Fruit fly (Drosophila melanogaster) whole organism, embryonic: ENCODE results near the gene CG31661.
A peak's percentile ranks its signal among the peaks of the same experiment; 100 is the strongest.

Source experiments
- Asciz ChIP-seq: fragments of 200-800 bp; sonication (Bioruptor generic); optimal IDR thresholded peaks from 2 replicates; lab custom pipeline; 2017; ENCODE audit warnings: missing biosample characterization, mild to moderate bottlenecking, missing genetic modification characterization, missing genetic modification reagents
- BtbVII ChIP-seq: fragments of 200-800 bp; sonication (Bioruptor generic); optimal IDR thresholded peaks from 3 replicates; lab custom pipeline; 2017; ENCODE audit warnings: missing biosample characterization, mild to moderate bottlenecking, missing genetic modification characterization
- C15 ChIP-seq: fragments of 200-800 bp; sonication (Bioruptor generic); IDR thresholded peaks from 3 replicates; pipeline ENCODE4 v1.3.6; 2022; ENCODE audit warnings: missing biosample characterization, missing genetic modification characterization
- CG10267 ChIP-seq: fragments of 200-800 bp; sonication (Bioruptor generic); optimal IDR thresholded peaks from 2 replicates; lab custom pipeline; 2018; ENCODE audit warnings: missing biosample characterization, mild to moderate bottlenecking, missing genetic modification characterization, moderate library complexity
- CG11695 ChIP-seq: fragments of 200-800 bp; sonication (Bioruptor generic); IDR thresholded peaks from 3 replicates; pipeline ENCODE4 v1.3.6; 2022; ENCODE audit warnings: missing biosample characterization, missing genetic modification characterization
- CG12104 ChIP-seq: fragments of 200-800 bp; sonication (Bioruptor generic); optimal IDR thresholded peaks from 3 replicates; lab custom pipeline; 2016; ENCODE audit warnings: missing biosample characterization, missing genetic modification characterization
- CG12236 ChIP-seq: fragments of 200-800 bp; sonication (Bioruptor generic); optimal IDR thresholded peaks from 2 replicates; lab custom pipeline; 2016; ENCODE audit warnings: missing biosample characterization, missing genetic modification characterization
- CG12942 ChIP-seq: fragments of 200-800 bp; sonication (Bioruptor generic); optimal IDR thresholded peaks from 3 replicates; lab custom pipeline; 2016; ENCODE audit warnings: missing biosample characterization, missing genetic modification characterization
- CG13123 ChIP-seq: fragments of 200-800 bp; sonication (Bioruptor generic); optimal IDR thresholded peaks from 2 replicates; lab custom pipeline; 2016; ENCODE audit warnings: missing biosample characterization, missing genetic modification characterization
- CG13775 ChIP-seq: fragments of 200-800 bp; sonication (Bioruptor generic); optimal IDR thresholded peaks from 3 replicates; lab custom pipeline; 2017; ENCODE audit warnings: missing biosample characterization, mild to moderate bottlenecking, missing genetic modification characterization
- CG14014 ChIP-seq: fragments of 200-800 bp; sonication (Bioruptor generic); IDR thresholded peaks from 2 replicates; pipeline ENCODE4 v1.3.6; 2022; ENCODE audit warnings: missing biosample characterization, missing genetic modification characterization
- CG15514 ChIP-seq: fragments of 200-800 bp; sonication (Bioruptor generic); optimal IDR thresholded peaks from 3 replicates; lab custom pipeline; 2017; ENCODE audit warnings: missing biosample characterization, missing genetic modification characterization, mild to moderate bottlenecking, moderate library complexity, missing genetic modification reagents
- CG17361 ChIP-seq: fragments of 200-800 bp; sonication (Bioruptor generic); IDR thresholded peaks from 3 replicates; pipeline ENCODE4 v1.3.6; 2022; ENCODE audit warnings: missing biosample characterization, missing genetic modification characterization
- CG17568 ChIP-seq: fragments of 200-800 bp; sonication (Bioruptor generic); optimal IDR thresholded peaks from 2 replicates; lab custom pipeline; 2018; ENCODE audit warnings: missing biosample characterization, mild to moderate bottlenecking, missing genetic modification characterization, moderate library complexity
- CG18599 ChIP-seq: fragments of 200-800 bp; sonication (Bioruptor generic); optimal IDR thresholded peaks from 3 replicates; lab custom pipeline; 2017; ENCODE audit warnings: missing biosample characterization, missing genetic modification characterization, mild to moderate bottlenecking, moderate library complexity, missing genetic modification reagents
- CG18764 ChIP-seq: fragments of 200-800 bp; sonication (Bioruptor generic); optimal IDR thresholded peaks from 3 replicates; lab custom pipeline; 2016; ENCODE audit warnings: missing biosample characterization, missing genetic modification characterization
- CG31365 ChIP-seq: fragments of 200-800 bp; sonication (Bioruptor generic); optimal IDR thresholded peaks from 2 replicates; lab custom pipeline; 2018; ENCODE audit warnings: missing biosample characterization, mild to moderate bottlenecking, missing genetic modification characterization
- CG3163 ChIP-seq: fragments of 200-800 bp; sonication (Bioruptor generic); optimal IDR thresholded peaks from 3 replicates; lab custom pipeline; 2016; ENCODE audit warnings: missing biosample characterization, missing genetic modification characterization
- CG6683 ChIP-seq: fragments of 200-800 bp; sonication (Bioruptor generic); optimal IDR thresholded peaks from 2 replicates; lab custom pipeline; 2017; ENCODE audit warnings: missing biosample characterization, mild to moderate bottlenecking, missing genetic modification characterization, missing genetic modification reagents
- CG7556 ChIP-seq: fragments of 200-800 bp; sonication (Bioruptor generic); optimal IDR thresholded peaks from 2 replicates; lab custom pipeline; 2017; ENCODE audit warnings: missing biosample characterization, mild to moderate bottlenecking, missing genetic modification characterization
- CG8089 ChIP-seq: fragments of 200-800 bp; sonication (Bioruptor generic); optimal IDR thresholded peaks from 3 replicates; lab custom pipeline; 2016; ENCODE audit warnings: missing biosample characterization, missing genetic modification characterization
- CG8924 ChIP-seq: fragments of 200-800 bp; optimal IDR thresholded peaks from 3 replicates; lab custom pipeline; 2019; ENCODE audit warnings: missing biosample characterization, mild to moderate bottlenecking, missing genetic modification characterization, moderate library complexity
- CG9727 ChIP-seq: fragments of 200-800 bp; sonication (Bioruptor generic); optimal IDR thresholded peaks from 3 replicates; lab custom pipeline; 2017; ENCODE audit warnings: missing biosample characterization, mild to moderate bottlenecking, missing genetic modification characterization
- CG9817 ChIP-seq: fragments of 200-800 bp; sonication (Bioruptor generic); optimal IDR thresholded peaks from 2 replicates; lab custom pipeline; 2018; ENCODE audit warnings: missing biosample characterization, mild to moderate bottlenecking, missing genetic modification characterization, moderate library complexity
- CrebB ChIP-seq: fragments of 200-800 bp; sonication (Bioruptor generic); optimal IDR thresholded peaks from 3 replicates; lab custom pipeline; 2018; ENCODE audit warnings: missing biosample characterization, mild to moderate bottlenecking, missing genetic modification characterization
- D19B ChIP-seq: fragments of 200-800 bp; sonication (Bioruptor generic); optimal IDR thresholded peaks from 2 replicates; lab custom pipeline; 2017; ENCODE audit warnings: missing biosample characterization, mild to moderate bottlenecking, missing genetic modification characterization
- Dad ChIP-seq: fragments of 200-800 bp; sonication (Bioruptor generic); optimal IDR thresholded peaks from 3 replicates; lab custom pipeline; 2016; ENCODE audit warnings: missing biosample characterization, missing genetic modification characterization
- HLH3B ChIP-seq: fragments of 200-800 bp; sonication (Bioruptor generic); IDR thresholded peaks from 2 replicates; pipeline ENCODE4 v1.3.6; 2022; ENCODE audit warnings: missing biosample characterization, missing genetic modification characterization
- Hr3 ChIP-seq: fragments of 200-800 bp; sonication (Bioruptor generic); optimal IDR thresholded peaks from 3 replicates; lab custom pipeline; 2016; ENCODE audit warnings: missing biosample characterization, missing genetic modification characterization
- Hr39 ChIP-seq: fragments of >200 bp; optimal IDR thresholded peaks from 2 replicates; lab custom pipeline; 2017
- PHDP ChIP-seq: fragments of 200-800 bp; sonication (Bioruptor generic); optimal IDR thresholded peaks from 3 replicates; lab custom pipeline; 2018; ENCODE audit warnings: missing biosample characterization, mild to moderate bottlenecking, missing genetic modification characterization, moderate library complexity
- Vsx1 ChIP-seq: fragments of 200-800 bp; sonication (Bioruptor generic); optimal IDR thresholded peaks from 2 replicates; lab custom pipeline; 2017; ENCODE audit warnings: missing biosample characterization, mild to moderate bottlenecking, missing genetic modification characterization, missing genetic modification reagents
- YL-1 ChIP-seq: fragments of 200-800 bp; sonication (Bioruptor generic); optimal IDR thresholded peaks from 3 replicates; lab custom pipeline; 2017; ENCODE audit warnings: missing biosample characterization, mild to moderate bottlenecking, missing genetic modification characterization
- ato ChIP-seq: fragments of 200-800 bp; sonication (Bioruptor generic); IDR thresholded peaks from 2 replicates; pipeline ENCODE4 v1.3.6; 2022; ENCODE audit warnings: missing biosample characterization, missing genetic modification characterization; ENCODE audit not compliant: partially characterized antibody
- bcd ChIP-seq: fragments of 200-800 bp; sonication (Bioruptor generic); optimal IDR thresholded peaks from 2 replicates; lab custom pipeline; 2017; ENCODE audit warnings: missing biosample characterization, mild to moderate bottlenecking, missing genetic modification characterization
- bsh ChIP-seq, 2 experiments: fragments of 200-800 bp; sonication (Bioruptor generic); optimal IDR thresholded peaks; 2 replicates each; lab custom pipeline; 2017 to 2018; ENCODE audit warnings: mild to moderate bottlenecking in 2 of 2, missing biosample characterization in 2 of 2, missing genetic modification characterization in 2 of 2, moderate library complexity in 1 of 2
- cas ChIP-seq: fragments of 200-800 bp; sonication (Bioruptor generic); IDR thresholded peaks from 2 replicates; pipeline ENCODE4 v1.3.6; 2022; ENCODE audit warnings: missing biosample characterization, missing genetic modification characterization
- dmrt11E ChIP-seq: fragments of 200-800 bp; sonication (Bioruptor generic); optimal IDR thresholded peaks from 3 replicates; lab custom pipeline; 2018; ENCODE audit warnings: missing biosample characterization, mild to moderate bottlenecking, missing genetic modification characterization, moderate library complexity
- ftz-f1 ChIP-seq: fragments of 200-800 bp; sonication (Bioruptor generic); optimal IDR thresholded peaks from 2 replicates; lab custom pipeline; 2016; ENCODE audit warnings: missing biosample characterization, missing genetic modification characterization
- fu2 ChIP-seq: fragments of 200-800 bp; sonication (Bioruptor generic); optimal IDR thresholded peaks from 2 replicates; lab custom pipeline; 2016; ENCODE audit warnings: missing biosample characterization, missing genetic modification characterization
- gsb ChIP-seq: fragments of 200-800 bp; sonication (Bioruptor generic); IDR thresholded peaks from 2 replicates; pipeline ENCODE4 v1.3.6; 2022; ENCODE audit warnings: missing biosample characterization, missing genetic modification characterization
- h ChIP-seq: fragments of >200 bp; optimal IDR thresholded peaks from 2 replicates; lab custom pipeline; 2017
- hth ChIP-seq: fragments of >200 bp; optimal IDR thresholded peaks from 2 replicates; lab custom pipeline; 2017; ENCODE audit warnings: inconsistent platforms
- nerfin-1 ChIP-seq: fragments of 200-800 bp; sonication (Bioruptor generic); optimal IDR thresholded peaks from 3 replicates; lab custom pipeline; 2019; ENCODE audit warnings: missing biosample characterization, mild to moderate bottlenecking, missing genetic modification characterization, moderate library complexity
- nmo ChIP-seq: fragments of 200-800 bp; sonication (Bioruptor generic); optimal IDR thresholded peaks from 2 replicates; lab custom pipeline; 2018; ENCODE audit warnings: missing biosample characterization, mild to moderate bottlenecking, missing genetic modification characterization, moderate library complexity
- p53 ChIP-seq: fragments of 200-800 bp; sonication (Bioruptor generic); optimal IDR thresholded peaks from 2 replicates; lab custom pipeline; 2016; ENCODE audit warnings: missing biosample characterization, missing genetic modification characterization
- pum ChIP-seq: fragments of 200-800 bp; sonication (Bioruptor generic); optimal IDR thresholded peaks from 2 replicates; lab custom pipeline; 2016; ENCODE audit warnings: missing biosample characterization, missing genetic modification characterization
- slbo ChIP-seq: fragments of 200-800 bp; sonication (Bioruptor generic); IDR thresholded peaks from 2 replicates; pipeline ENCODE4 v1.3.6; 2022; ENCODE audit warnings: missing biosample characterization, missing genetic modification characterization
- slou ChIP-seq: fragments of 200-800 bp; sonication (Bioruptor generic); optimal IDR thresholded peaks from 3 replicates; lab custom pipeline; 2016; ENCODE audit warnings: missing biosample characterization, missing genetic modification characterization
- sob ChIP-seq: fragments of 200-800 bp; sonication (Bioruptor generic); IDR thresholded peaks from 2 replicates; pipeline ENCODE4 v1.3.6; 2022; ENCODE audit warnings: missing biosample characterization, missing genetic modification characterization
- ssp ChIP-seq: fragments of 200-800 bp; sonication (Bioruptor generic); IDR thresholded peaks from 2 replicates; pipeline ENCODE4 v1.3.6; 2022; ENCODE audit warnings: missing biosample characterization, missing genetic modification characterization
- tx ChIP-seq: fragments of 200-800 bp; sonication (Bioruptor generic); optimal IDR thresholded peaks from 2 replicates; lab custom pipeline; 2016; ENCODE audit warnings: missing biosample characterization, missing genetic modification characterization
- zf30C ChIP-seq: fragments of 200-800 bp; sonication (Bioruptor generic); optimal IDR thresholded peaks from 3 replicates; lab custom pipeline; 2018; ENCODE audit warnings: missing biosample characterization, mild to moderate bottlenecking, missing genetic modification characterization

CG31661 gene

dm6 chr2L:1470009-1470408 lies 27.0 kb upstream of the CG31661 start (continued):
- TF ChIP-seq ato (GFP tag; lab: Robert Waterston, UW) (no peak), CG11695 (GFP tag; lab: Robert Waterston, UW) (no peak), CG14014 (GFP tag; lab: Robert Waterston, UW) (no peak), CG18764 (GFP tag; lab: Kevin White, UChicago) (no peak), CG10267 (tag; lab: Kevin White, UChicago) (peak; percentile 1), CG31365 (tag; lab: Kevin White, UChicago) (no peak), CG3163 (GFP tag; lab: Kevin White, UChicago) (no peak), CG12104 (GFP tag; lab: Kevin White, UChicago) (no peak), cas (GFP tag; lab: Robert Waterston, UW) (no peak), HLH3B (GFP tag; lab: Robert Waterston, UW) (no peak), dmrt11E (tag; lab: Kevin White, UChicago) (peak; percentile 67), sob (GFP tag; lab: Robert Waterston, UW) (no peak), ssp (GFP tag; lab: Robert Waterston, UW) (no peak; the same call in 1 of the 2 replicates), CG9817 (no peak), tx (GFP tag; lab: Kevin White, UChicago) (no peak), slbo (GFP tag; lab: Robert Waterston, UW) (no peak), Hr39 (lab: Kevin White, UChicago) (no peak), CG12942 (GFP tag; lab: Kevin White, UChicago) (no peak), CG17568 (GFP tag; lab: Kevin White, UChicago) (no peak), YL-1 (GFP tag; lab: Kevin White, UChicago) (no peak), CG8924 (peak; percentile 50), BtbVII (no peak), CG8089 (no peak), PHDP (tag; lab: Kevin White, UChicago) (no peak), CG15514 (GFP tag; lab: Kevin White, UChicago) (no peak), CG7556 (GFP tag; lab: Kevin White, UChicago) (peak; percentile 15), h (lab: Kevin White, UChicago) (no peak), C15 (no peak), bsh (GFP tag; optimal IDR thresholded peaks at IDR 0.05; lab: Kevin White, UChicago) (peak in 1 of 2 experiments; percentile 42), Vsx1 (GFP tag; lab: Kevin White, UChicago) (peak; percentile 16), hth (lab: Kevin White, UChicago) (no peak), gsb (GFP tag; lab: Robert Waterston, UW) (no peak), Asciz (GFP tag; lab: Kevin White, UChicago) (no peak), CG13123 (no peak), nerfin-1 (peak; percentile 35), Hr3 (GFP tag; lab: Kevin White, UChicago) (no peak), zf30C (GFP tag; lab: Kevin White, UChicago) (no peak), D19B (GFP tag; lab: Kevin White, UChicago) (no peak), CG13775 (GFP tag; lab: Kevin White, UChicago) (no peak), fu2 (GFP tag; lab: Kevin White, UChicago) (no peak), CG18599 (peak; percentile 24), nmo (GFP tag; lab: Kevin White, UChicago) (peak; percentile 20), bcd (GFP tag; lab: Kevin White, UChicago) (no peak), CG17361 (GFP tag; lab: Robert Waterston, UW) (0 out of 3 replicates have a peak, but pooled peaks have one; percentile 25), Dad (GFP tag; lab: Kevin White, UChicago) (no peak), CG6683 (GFP tag; lab: Kevin White, UChicago) (no peak), pum (GFP tag; lab: Kevin White, UChicago) (no peak), CG9727 (GFP tag; lab: Kevin White, UChicago) (peak; percentile 47), slou (GFP tag; lab: Kevin White, UChicago) (no peak), CG12236 (GFP tag; lab: Kevin White, UChicago) (no peak), ftz-f1 (GFP tag; lab: Kevin White, UChicago) (no peak), p53 (GFP tag; lab: Kevin White, UChicago) (no peak), CrebB (no peak)
